Fruit fly (Drosophila melanogaster) whole organism, embryonic: Measurements from ENCODE around the gene Dic61B.

Source experiments
- Adf1 ChIP-seq: fragments of 200-800 bp; sonication (Bioruptor generic); IDR thresholded peaks from 2 replicates; pipeline ENCODE4 v1.3.6; 2022; ENCODE audit warnings: missing biosample characterization, missing genetic modification characterization
- Asciz ChIP-seq: fragments of 200-800 bp; sonication (Bioruptor generic); optimal IDR thresholded peaks from 2 replicates; lab custom pipeline; 2017; ENCODE audit warnings: missing biosample characterization, mild to moderate bottlenecking, missing genetic modification characterization, missing genetic modification reagents
- Atf6 ChIP-seq: fragments of 200-800 bp; sonication (Bioruptor generic); IDR thresholded peaks from 2 replicates; pipeline ENCODE4 v1.3.6; 2022; ENCODE audit warnings: missing biosample characterization, missing genetic modification characterization
- CG10147 ChIP-seq: fragments of 200-800 bp; sonication (Bioruptor generic); optimal IDR thresholded peaks from 2 replicates; lab custom pipeline; 2019; ENCODE audit warnings: missing biosample characterization, mild to moderate bottlenecking, missing genetic modification characterization, moderate library complexity
- CG11093 ChIP-seq: fragments of 200-800 bp; sonication (Bioruptor generic); IDR thresholded peaks from 3 replicates; pipeline ENCODE4 v1.3.6; 2022; ENCODE audit warnings: missing biosample characterization, missing genetic modification characterization
- CG12155 ChIP-seq: fragments of 200-800 bp; sonication (Bioruptor generic); optimal IDR thresholded peaks from 3 replicates; lab custom pipeline; 2016; ENCODE audit warnings: missing biosample characterization, missing genetic modification characterization
- CG12219 ChIP-seq: fragments of 200-800 bp; sonication (Bioruptor generic); optimal IDR thresholded peaks from 3 replicates; lab custom pipeline; 2018; ENCODE audit warnings: missing biosample characterization, mild to moderate bottlenecking, missing genetic modification characterization
- CG13287 ChIP-seq: fragments of 200-800 bp; sonication (Bioruptor generic); IDR thresholded peaks from 2 replicates; pipeline ENCODE4 v1.3.6; 2022; ENCODE audit warnings: missing biosample characterization, missing genetic modification characterization; ENCODE audit not compliant: partially characterized antibody
- CG14050 ChIP-seq: fragments of 200-800 bp; sonication (Bioruptor generic); IDR thresholded peaks from 3 replicates; pipeline ENCODE4 v1.3.6; 2022; ENCODE audit warnings: missing biosample characterization, missing genetic modification characterization
- CG14965 ChIP-seq: fragments of 200-800 bp; sonication (Bioruptor generic); optimal IDR thresholded peaks from 2 replicates; lab custom pipeline; 2016; ENCODE audit warnings: missing biosample characterization, missing genetic modification characterization, borderline replicate concordance
- CG15011 ChIP-seq: fragments of 200-800 bp; sonication (Bioruptor generic); optimal IDR thresholded peaks from 3 replicates; lab custom pipeline; 2018; ENCODE audit warnings: missing biosample characterization, mild to moderate bottlenecking, missing genetic modification characterization
- CG17186 ChIP-seq: fragments of 200-800 bp; sonication (Bioruptor generic); optimal IDR thresholded peaks from 3 replicates; lab custom pipeline; 2017; ENCODE audit warnings: missing biosample characterization, missing genetic modification reagents, missing genetic modification characterization
- CG17359 ChIP-seq: fragments of 200-800 bp; sonication (Bioruptor generic); optimal IDR thresholded peaks from 3 replicates; lab custom pipeline; 2018; ENCODE audit warnings: missing biosample characterization, mild to moderate bottlenecking, missing genetic modification characterization, moderate library complexity
- CG17361 ChIP-seq: fragments of 200-800 bp; sonication (Bioruptor generic); IDR thresholded peaks from 3 replicates; pipeline ENCODE4 v1.3.6; 2022; ENCODE audit warnings: missing biosample characterization, missing genetic modification characterization
- CG18764 ChIP-seq: fragments of 200-800 bp; sonication (Bioruptor generic); optimal IDR thresholded peaks from 3 replicates; lab custom pipeline; 2016; ENCODE audit warnings: missing biosample characterization, missing genetic modification characterization
- CG2889 ChIP-seq: fragments of 200-800 bp; sonication (Bioruptor generic); IDR thresholded peaks from 3 replicates; pipeline ENCODE4 v1.3.6; 2022; ENCODE audit warnings: missing biosample characterization, missing genetic modification characterization
- CG31365 ChIP-seq: fragments of 200-800 bp; sonication (Bioruptor generic); optimal IDR thresholded peaks from 2 replicates; lab custom pipeline; 2018; ENCODE audit warnings: missing biosample characterization, mild to moderate bottlenecking, missing genetic modification characterization
- CG31388 ChIP-seq: fragments of 200-800 bp; sonication (Bioruptor generic); optimal IDR thresholded peaks from 2 replicates; lab custom pipeline; 2016; ENCODE audit warnings: missing biosample characterization, missing genetic modification characterization
- CG6254 ChIP-seq: fragments of 200-800 bp; sonication (Bioruptor generic); optimal IDR thresholded peaks from 3 replicates; lab custom pipeline; 2017; ENCODE audit warnings: mild to moderate bottlenecking, missing biosample characterization, missing genetic modification reagents, missing genetic modification characterization
- CG8281 ChIP-seq: fragments of 200-800 bp; sonication (Bioruptor generic); optimal IDR thresholded peaks from 2 replicates; lab custom pipeline; 2018; ENCODE audit warnings: missing biosample characterization, mild to moderate bottlenecking, missing genetic modification characterization, moderate library complexity
- CG8765 ChIP-seq: fragments of 200-800 bp; sonication (Bioruptor generic); IDR thresholded peaks from 2 replicates; pipeline ENCODE4 v1.3.6; 2022; ENCODE audit warnings: missing biosample characterization, missing genetic modification characterization
- CG9215 ChIP-seq: fragments of 200-800 bp; sonication (Bioruptor generic); IDR thresholded peaks from 2 replicates; pipeline ENCODE4 v1.3.6; 2022; ENCODE audit warnings: missing biosample characterization, missing genetic modification characterization
- CTCF ChIP-seq: fragments of 200-800 bp; sonication (Bioruptor generic); optimal IDR thresholded peaks from 2 replicates; lab custom pipeline; 2017; ENCODE audit warnings: missing biosample characterization, mild to moderate bottlenecking, missing genetic modification characterization, moderate library complexity
- D19A ChIP-seq: fragments of 200-800 bp; optimal IDR thresholded peaks from 3 replicates; lab custom pipeline; 2019; ENCODE audit warnings: missing biosample characterization, mild to moderate bottlenecking, missing genetic modification characterization, moderate library complexity
- Dfd ChIP-seq, 2 experiments: fragments of >200 bp; optimal IDR thresholded peaks; 2 replicates each; lab custom pipeline; 2017; ENCODE audit warnings: missing biosample characterization in 2 of 2, missing genetic modification characterization in 2 of 2
- Dp ChIP-seq: fragments of 200-800 bp; sonication (Bioruptor generic); optimal IDR thresholded peaks from 2 replicates; lab custom pipeline; 2018; ENCODE audit warnings: missing biosample characterization, mild to moderate bottlenecking, missing genetic modification characterization, moderate library complexity
- Dref ChIP-seq: fragments of 200-800 bp; sonication (Bioruptor generic); IDR thresholded peaks from 2 replicates; pipeline ENCODE4 v1.3.6; 2022; ENCODE audit warnings: missing biosample characterization, missing genetic modification characterization
- Hey ChIP-seq: fragments of 200-800 bp; sonication (Bioruptor generic); optimal IDR thresholded peaks from 3 replicates; lab custom pipeline; 2018; ENCODE audit warnings: missing biosample characterization, mild to moderate bottlenecking, missing genetic modification characterization
- Hsf ChIP-seq: fragments of 200-800 bp; sonication (Bioruptor generic); optimal IDR thresholded peaks from 3 replicates; lab custom pipeline; 2016; ENCODE audit warnings: missing biosample characterization, missing genetic modification characterization
- Lpt ChIP-seq: fragments of >200 bp; optimal IDR thresholded peaks from 2 replicates; lab custom pipeline; 2018; ENCODE audit warnings: missing biosample characterization, missing genetic modification characterization
- Nf-YA ChIP-seq: fragments of 200-800 bp; sonication (Bioruptor generic); IDR thresholded peaks from 2 replicates; pipeline ENCODE4 v1.3.6; 2022; ENCODE audit warnings: missing biosample characterization, missing genetic modification characterization
- Oli ChIP-seq: fragments of 200-800 bp; sonication (Bioruptor generic); optimal IDR thresholded peaks from 2 replicates; lab custom pipeline; 2018; ENCODE audit warnings: missing biosample characterization, mild to moderate bottlenecking, missing genetic modification characterization, moderate library complexity
- YL-1 ChIP-seq: fragments of 200-800 bp; sonication (Bioruptor generic); optimal IDR thresholded peaks from 3 replicates; lab custom pipeline; 2017; ENCODE audit warnings: missing biosample characterization, mild to moderate bottlenecking, missing genetic modification characterization
- chm ChIP-seq: fragments of 200-800 bp; sonication (Bioruptor generic); IDR thresholded peaks from 2 replicates; pipeline ENCODE4 v1.3.6; 2022; ENCODE audit warnings: missing biosample characterization, missing genetic modification characterization
- cwo ChIP-seq: fragments of 200-800 bp; sonication (Bioruptor generic); optimal IDR thresholded peaks from 3 replicates; lab custom pipeline; 2017; ENCODE audit warnings: missing biosample characterization, missing genetic modification characterization, mild to moderate bottlenecking, moderate library complexity, missing genetic modification reagents
- dati ChIP-seq: fragments of 200-800 bp; sonication (Bioruptor generic); IDR thresholded peaks from 2 replicates; pipeline ENCODE4 v1.3.6; 2022; ENCODE audit warnings: missing biosample characterization, missing genetic modification characterization
- dimm ChIP-seq: fragments of 200-800 bp; sonication (Bioruptor generic); IDR thresholded peaks from 2 replicates; pipeline ENCODE4 v1.3.6; 2022; ENCODE audit warnings: missing biosample characterization, missing genetic modification characterization
- fd102C ChIP-seq: fragments of 200-800 bp; sonication (Bioruptor generic); optimal IDR thresholded peaks from 2 replicates; lab custom pipeline; 2018; ENCODE audit warnings: missing biosample characterization, mild to moderate bottlenecking, missing genetic modification characterization, moderate library complexity
- fru ChIP-seq: fragments of >200 bp; optimal IDR thresholded peaks from 2 replicates; lab custom pipeline; 2017
- gcm2 ChIP-seq: fragments of 200-800 bp; sonication (Bioruptor generic); optimal IDR thresholded peaks from 2 replicates; lab custom pipeline; 2016; ENCODE audit warnings: missing biosample characterization, missing genetic modification characterization
- hb ChIP-seq: fragments of 200-800 bp; sonication (Bioruptor generic); IDR thresholded peaks from 3 replicates; pipeline ENCODE4 v1.3.6; 2022; ENCODE audit warnings: missing biosample characterization, missing genetic modification characterization; ENCODE audit not compliant: partially characterized antibody
- hth ChIP-seq: fragments of >200 bp; optimal IDR thresholded peaks from 2 replicates; lab custom pipeline; 2017; ENCODE audit warnings: inconsistent platforms
- klu ChIP-seq: fragments of 200-800 bp; sonication (Bioruptor generic); IDR thresholded peaks from 2 replicates; pipeline ENCODE4 v1.3.6; 2022; ENCODE audit warnings: missing biosample characterization, missing genetic modification characterization
- lola ChIP-seq, 3 experiments: fragments of >200 bp in 2 of 3; fragments of 200-800 bp in 1 of 3; sonication (Bioruptor generic) in 1 of 3; optimal IDR thresholded peaks; 2 replicates each; lab custom pipeline; 2017 to 2019; ENCODE audit warnings: missing biosample characterization in 3 of 3, missing genetic modification characterization in 3 of 3, mild to moderate bottlenecking in 1 of 3, moderate library complexity in 1 of 3
- lov ChIP-seq, 2 experiments: fragments of 200-800 bp in 1 of 2; fragments of >200 bp in 1 of 2; sonication (Bioruptor generic) in 1 of 2; IDR thresholded peaks in 1 of 2; optimal IDR thresholded peaks in 1 of 2; 2 replicates in 1 of 2; 3 replicates in 1 of 2; pipeline versions ENCODE4 v1.3.6 to Lab custom; 2017 to 2022; ENCODE audit warnings: missing biosample characterization in 1 of 2, missing genetic modification characterization in 1 of 2
- psq ChIP-seq: fragments of 200-800 bp; sonication (Bioruptor generic); optimal IDR thresholded peaks from 2 replicates; lab custom pipeline; 2017; ENCODE audit warnings: missing biosample characterization, missing genetic modification characterization
- pum ChIP-seq: fragments of 200-800 bp; sonication (Bioruptor generic); optimal IDR thresholded peaks from 2 replicates; lab custom pipeline; 2016; ENCODE audit warnings: missing biosample characterization, missing genetic modification characterization
- unpg ChIP-seq: fragments of 200-800 bp; sonication (Bioruptor generic); optimal IDR thresholded peaks from 3 replicates; lab custom pipeline; 2018; ENCODE audit warnings: missing biosample characterization, mild to moderate bottlenecking, missing genetic modification characterization, moderate library complexity
- wdn ChIP-seq: fragments of 200-800 bp; sonication (Bioruptor generic); IDR thresholded peaks from 2 replicates; pipeline ENCODE4 v1.3.6; 2022; ENCODE audit warnings: missing biosample characterization, missing genetic modification characterization

Gene Dic61B

dm6 chr3L:199754-200596, 47.6 kb upstream of the Dic61B start, which contains the start of the genes rno and mri (continued):
- TF ChIP-seq D19A (tag; lab: Kevin White, UChicago) (peak; percentile 58), chm (GFP tag; lab: Robert Waterston, UW) (peak; percentile 50), CG10147 (GFP tag; lab: Kevin White, UChicago) (peak; percentile 53), fd102C (GFP tag; lab: Kevin White, UChicago) (no peak), Adf1 (GFP tag; lab: Robert Waterston, UW) (peak; percentile 22), Dfd (GFP tag; optimal IDR thresholded peaks at IDR 0.05; lab: Kevin White, UChicago) (no peak), Asciz (no peak), CG17359 (tag; lab: Kevin White, UChicago) (peak; percentile 72), Dp (no peak), Lpt (no peak), Hey (no peak), dimm (GFP tag; lab: Robert Waterston, UW) (peak; percentile 42; the same call in 1 of the 2 replicates), Oli (tag; lab: Kevin White, UChicago) (peak; percentile 56), CG12219 (no peak), wdn (GFP tag; lab: Robert Waterston, UW) (no peak), hth (lab: Kevin White, UChicago) (no peak), lov (optimal IDR thresholded peaks at IDR 0.05; lab: Kevin White, UChicago) (no peak), lov (GFP tag; IDR thresholded peaks at IDR 0.05; lab: Robert Waterston, UW) (0 out of 3 replicates have a peak, but pooled peaks have one; percentile 44), CG12155 (GFP tag; lab: Kevin White, UChicago) (peak; percentile 42), YL-1 (GFP tag; lab: Kevin White, UChicago) (no peak), CG6254 (GFP tag; lab: Kevin White, UChicago) (no peak), Dref (GFP tag; lab: Robert Waterston, UW) (peak; percentile 83), CG8765 (peak; percentile 37), CG14965 (GFP tag; lab: Kevin White, UChicago) (no peak), lola (GFP tag; optimal IDR thresholded peaks at IDR 0.05; lab: Kevin White, UChicago) (peak in 1 of 3 experiments; percentile 83), CG8281 (tag; lab: Kevin White, UChicago) (no peak), CG31365 (no peak), pum (GFP tag; lab: Kevin White, UChicago) (peak; percentile 20), CG18764 (GFP tag; lab: Kevin White, UChicago) (peak; percentile 50), dati (GFP tag; lab: Robert Waterston, UW) (peak; percentile 46; the same call in 1 of the 2 replicates), CG9215 (peak; percentile 73), CG14050 (GFP tag; lab: Robert Waterston, UW) (peak; percentile 40; the same call in 1 of the 3 replicates), CG11093 (GFP tag; lab: Robert Waterston, UW) (peak; percentile 54; the same call in 1 of the 3 replicates), CG17361 (peak; percentile 88), CG13287 (peak; percentile 92), CG2889 (no peak), fru (lab: Kevin White, UChicago) (no peak), Nf-YA (peak; percentile 23; the same call in 1 of the 2 replicates), CG15011 (GFP tag; lab: Kevin White, UChicago) (no peak), CG17186 (GFP tag; lab: Kevin White, UChicago) (no peak), gcm2 (GFP tag; lab: Kevin White, UChicago) (no peak), cwo (GFP tag; lab: Kevin White, UChicago) (peak; percentile 51), Atf6 (GFP tag; lab: Robert Waterston, UW) (peak; percentile 67; the same call in 1 of the 2 replicates), klu (GFP tag; lab: Robert Waterston, UW) (peak; percentile 62; the same call in 1 of the 2 replicates), CTCF (no peak), Hsf (GFP tag; lab: Kevin White, UChicago) (peak; percentile 9), psq (no peak), unpg (GFP tag; lab: Kevin White, UChicago) (peak; percentile 67), hb (GFP tag; lab: Robert Waterston, UW) (peak; percentile 87), CG31388 (GFP tag; lab: Kevin White, UChicago) (no peak)
